Worm (Caenorhabditis elegans) whole organism, young adult: ENCODE data around the gene T21C9.13.

Experiments
- F49E8.2 ChIP-seq: sonication (generic microtip); optimal IDR thresholded peaks from 3 replicates; lab custom pipeline; 2017; ENCODE audit warnings: missing genetic modification characterization, mild to moderate bottlenecking, missing compliant biosample characterization, antibody characterized with exemption, moderate library complexity; ENCODE audit not compliant: insufficient read depth
- Y95B8A.8 ChIP-seq: fragments of 200-800 bp; sonication (Bioruptor generic); IDR thresholded peaks from 2 replicates; pipeline ENCODE4 v1.3.6; 2022; ENCODE audit warnings: missing genetic modification reagents, missing genetic modification characterization, missing compliant biosample characterization
- akir-1 ChIP-seq: fragments of 200-800 bp; sonication (Bioruptor generic); optimal IDR thresholded peaks from 2 replicates; lab custom pipeline; 2018; ENCODE audit warnings: mild to moderate bottlenecking, missing genetic modification characterization, moderate library complexity, missing compliant biosample characterization
- dpff-1 ChIP-seq: sonication (generic microtip); optimal IDR thresholded peaks from 2 replicates; lab custom pipeline; 2017; ENCODE audit warnings: mild to moderate bottlenecking, missing genetic modification characterization, missing compliant biosample characterization
- dpl-1 ChIP-seq: fragments of 150-350 bp; optimal IDR thresholded peaks from 2 replicates; lab custom pipeline; 2014; ENCODE audit warnings: missing biosample characterization, missing genetic modification reagents, missing genetic modification characterization
- him-1 ChIP-seq: sonication (generic microtip); optimal IDR thresholded peaks from 2 replicates; lab custom pipeline; 2016; ENCODE audit warnings: missing genotype, missing genetic modification reagents, missing genetic modification characterization, missing compliant biosample characterization
- hmg-1.2 ChIP-seq: fragments of 200-800 bp; sonication (Bioruptor generic); IDR thresholded peaks from 2 replicates; pipeline ENCODE4 v1.3.6; 2022; ENCODE audit warnings: missing genetic modification reagents, missing genetic modification characterization, missing compliant biosample characterization
- snpc-1.1 ChIP-seq: sonication (generic microtip); optimal IDR thresholded peaks from 2 replicates; lab custom pipeline; 2017; ENCODE audit warnings: missing genetic modification characterization, mild to moderate bottlenecking, missing compliant biosample characterization, antibody characterized with exemption, moderate library complexity, missing genotype, missing genetic modification reagents; ENCODE audit not compliant: insufficient read depth
- unc-62 ChIP-seq: fragments of 150-350 bp; optimal IDR thresholded peaks from 2 replicates; lab custom pipeline; 2014; ENCODE audit warnings: missing biosample characterization, missing genetic modification reagents, missing genetic modification characterization

ce11 chrV:10597234-10597633, at the start of gene T21C9.13:
- no peak for TF ChIP-seq unc-62 (GFP tag; lab: Kevin White, UChicago)
- TF ChIP-seq dpl-1 (GFP tag; lab: Kevin White, UChicago), result no peak
- no peak for TF ChIP-seq him-1 (tag; lab: Kevin White, UChicago)
- TF ChIP-seq akir-1 (GFP tag; lab: Kevin White, UChicago), result no peak
- TF ChIP-seq hmg-1.2 (GFP tag; lab: Robert Waterston, UW), result no peak
- TF ChIP-seq dpff-1, result no peak
- TF ChIP-seq Y95B8A.8, result no peak
- TF ChIP-seq snpc-1.1, result no peak
- no peak for TF ChIP-seq F49E8.2 (tag; lab: Kevin White, UChicago)
